Worm (Caenorhabditis elegans) whole organism, L1 larva: ENCODE data around the gene ogt-1.

Experiments
- C16A3.4 ChIP-seq: fragments of 150-350 bp; optimal IDR thresholded peaks from 2 replicates; lab custom pipeline; 2014; ENCODE audit warnings: missing biosample characterization, missing genetic modification characterization
- F16B12.6 ChIP-seq: fragments of 150-350 bp; optimal IDR thresholded peaks from 2 replicates; lab custom pipeline; 2014; ENCODE audit warnings: missing biosample characterization, missing genetic modification characterization
- Y116A8C.19 ChIP-seq: sonication (generic microtip); optimal IDR thresholded peaks from 2 replicates; lab custom pipeline; 2016; ENCODE audit warnings: missing compliant biosample characterization, missing genetic modification characterization, borderline replicate concordance
- alr-1 ChIP-seq: fragments of 200-800 bp; sonication (Bioruptor generic); optimal IDR thresholded peaks from 2 replicates; lab custom pipeline; 2018; ENCODE audit warnings: borderline replicate concordance, mild to moderate bottlenecking, missing genetic modification characterization, missing compliant biosample characterization
- blmp-1 ChIP-seq: fragments of 150-350 bp; optimal IDR thresholded peaks from 2 replicates; lab custom pipeline; 2014; ENCODE audit warnings: missing biosample characterization, missing genetic modification characterization
- dpl-1 ChIP-seq, 3 experiments: fragments of 150-350 bp in 2 of 3; sonication (generic microtip) in 1 of 3; optimal IDR thresholded peaks; 2 replicates each; lab custom pipeline; 2014 to 2017; ENCODE audit warnings: missing biosample characterization in 3 of 3, missing genetic modification characterization in 3 of 3, missing genetic modification reagents in 3 of 3
- dsc-1 ChIP-seq: sonication (generic microtip); optimal IDR thresholded peaks from 2 replicates; lab custom pipeline; 2016; ENCODE audit warnings: mild to moderate bottlenecking, missing genetic modification characterization, missing compliant biosample characterization
- ets-5 ChIP-seq: fragments of 200-800 bp; sonication (Bioruptor generic); IDR thresholded peaks from 2 replicates; pipeline ENCODE4 v1.3.6; 2022; ENCODE audit warnings: missing genetic modification characterization, missing compliant biosample characterization
- fkh-10 ChIP-seq: sonication (generic microtip); optimal IDR thresholded peaks from 2 replicates; lab custom pipeline; 2017; ENCODE audit warnings: missing biosample characterization, missing genetic modification reagents, missing genetic modification characterization
- fkh-8 ChIP-seq: sonication (generic microtip); optimal IDR thresholded peaks from 2 replicates; lab custom pipeline; 2016; ENCODE audit warnings: mild to moderate bottlenecking, missing genetic modification characterization, missing compliant biosample characterization
- grh-1 ChIP-seq: fragments of 200-800 bp; sonication (Bioruptor generic); IDR thresholded peaks from 2 replicates; pipeline ENCODE4 v1.3.6; 2022; ENCODE audit warnings: missing genetic modification reagents, missing genetic modification characterization, missing compliant biosample characterization
- hlh-17 ChIP-seq: fragments of 200-800 bp; sonication (Bioruptor generic); optimal IDR thresholded peaks from 2 replicates; lab custom pipeline; 2018; ENCODE audit warnings: missing genetic modification characterization, mild to moderate bottlenecking, missing compliant biosample characterization, moderate library complexity, borderline replicate concordance
- hlh-4 ChIP-seq: sonication (generic microtip); optimal IDR thresholded peaks from 2 replicates; lab custom pipeline; 2016; ENCODE audit warnings: mild to moderate bottlenecking, missing genetic modification characterization, missing compliant biosample characterization
- hpl-2 ChIP-seq: fragments of 150-350 bp; optimal IDR thresholded peaks from 2 replicates; lab custom pipeline; 2014; ENCODE audit warnings: missing biosample characterization, missing genetic modification reagents, missing genetic modification characterization
- irx-1 ChIP-seq: sonication (generic microtip); optimal IDR thresholded peaks from 2 replicates; lab custom pipeline; 2016; ENCODE audit warnings: missing genetic modification characterization, missing compliant biosample characterization
- jun-1 ChIP-seq: fragments of 150-350 bp; optimal IDR thresholded peaks from 2 replicates; lab custom pipeline; 2014; ENCODE audit warnings: missing biosample characterization, missing genetic modification reagents, missing genetic modification characterization
- lin-14 ChIP-seq: fragments of 200-800 bp; sonication (Bioruptor generic); optimal IDR thresholded peaks from 2 replicates; lab custom pipeline; 2018; ENCODE audit warnings: mild to moderate bottlenecking, missing genetic modification characterization, moderate library complexity, missing compliant biosample characterization
- lin-35 ChIP-seq, 2 experiments: fragments of 150-350 bp; optimal IDR thresholded peaks; 2 replicates each; lab custom pipeline; 2014; ENCODE audit warnings: missing biosample characterization in 2 of 2, missing genetic modification characterization in 2 of 2, missing genetic modification reagents in 2 of 2
- lsy-2 ChIP-seq, 2 experiments: fragments of 150-350 bp; optimal IDR thresholded peaks; 2 replicates each; lab custom pipeline; 2014; ENCODE audit warnings: missing biosample characterization in 2 of 2, missing genetic modification characterization in 2 of 2
- mab-9 ChIP-seq: fragments of 200-800 bp; sonication (Bioruptor generic); IDR thresholded peaks from 2 replicates; pipeline ENCODE4 v1.3.6; 2022; ENCODE audit warnings: missing genetic modification reagents, missing genetic modification characterization, missing compliant biosample characterization
- nhr-12 ChIP-seq: sonication (generic microtip); optimal IDR thresholded peaks from 2 replicates; lab custom pipeline; 2017; ENCODE audit warnings: missing biosample characterization, missing genetic modification characterization
- nhr-19 ChIP-seq: fragments of 200-800 bp; sonication (Bioruptor generic); conservative IDR thresholded peaks from 2 replicates; pipeline ENCODE4 v1.3.6; 2022; ENCODE audit warnings: missing genetic modification characterization, missing compliant biosample characterization
- nhr-20 ChIP-seq: sonication (generic microtip); optimal IDR thresholded peaks from 2 replicates; lab custom pipeline; 2016; ENCODE audit warnings: mild to moderate bottlenecking, missing genetic modification characterization, missing compliant biosample characterization
- nhr-28 ChIP-seq: fragments of 150-350 bp; optimal IDR thresholded peaks from 2 replicates; lab custom pipeline; 2014; ENCODE audit warnings: missing biosample characterization, missing genetic modification characterization
- nhr-71 ChIP-seq: sonication (generic microtip); optimal IDR thresholded peaks from 2 replicates; lab custom pipeline; 2016; ENCODE audit warnings: mild to moderate bottlenecking, missing genetic modification characterization, moderate library complexity, missing compliant biosample characterization
- nhr-84 ChIP-seq: sonication (generic microtip); optimal IDR thresholded peaks from 2 replicates; lab custom pipeline; 2017; ENCODE audit warnings: missing biosample characterization, missing genetic modification characterization
- nhr-90 ChIP-seq: sonication (generic microtip); optimal IDR thresholded peaks from 2 replicates; lab custom pipeline; 2016; ENCODE audit warnings: mild to moderate bottlenecking, missing genetic modification characterization, missing compliant biosample characterization; ENCODE audit not compliant: poor library complexity
- pqm-1 ChIP-seq: sonication (generic microtip); optimal IDR thresholded peaks from 3 replicates; lab custom pipeline; 2017; ENCODE audit warnings: missing biosample characterization, missing genetic modification characterization
- rnt-1 ChIP-seq: sonication (generic microtip); optimal IDR thresholded peaks from 2 replicates; lab custom pipeline; 2016; ENCODE audit warnings: mild to moderate bottlenecking, missing genetic modification characterization, moderate library complexity, missing compliant biosample characterization
- snu-23 ChIP-seq: sonication (generic microtip); optimal IDR thresholded peaks from 2 replicates; lab custom pipeline; 2016; ENCODE audit warnings: missing genetic modification characterization, missing compliant biosample characterization
- sptf-1 ChIP-seq: fragments of 150-350 bp; optimal IDR thresholded peaks from 2 replicates; lab custom pipeline; 2014; ENCODE audit warnings: missing biosample characterization, missing genetic modification characterization
- swsn-7 ChIP-seq: sonication (generic microtip); optimal IDR thresholded peaks from 2 replicates; lab custom pipeline; 2016; ENCODE audit warnings: missing genetic modification characterization, missing compliant biosample characterization
- tbx-2 ChIP-seq: sonication (generic microtip); optimal IDR thresholded peaks from 2 replicates; lab custom pipeline; 2016; ENCODE audit warnings: missing genetic modification characterization, missing compliant biosample characterization
- unc-98 ChIP-seq: fragments of 200-800 bp; sonication (Bioruptor generic); IDR thresholded peaks from 2 replicates; pipeline ENCODE4 v1.3.6; 2022; ENCODE audit warnings: missing genetic modification characterization, missing compliant biosample characterization
- zag-1 ChIP-seq: fragments of 150-350 bp; optimal IDR thresholded peaks from 2 replicates; lab custom pipeline; 2014; ENCODE audit warnings: missing biosample characterization, missing genetic modification characterization

Gene ogt-1

DNA sequence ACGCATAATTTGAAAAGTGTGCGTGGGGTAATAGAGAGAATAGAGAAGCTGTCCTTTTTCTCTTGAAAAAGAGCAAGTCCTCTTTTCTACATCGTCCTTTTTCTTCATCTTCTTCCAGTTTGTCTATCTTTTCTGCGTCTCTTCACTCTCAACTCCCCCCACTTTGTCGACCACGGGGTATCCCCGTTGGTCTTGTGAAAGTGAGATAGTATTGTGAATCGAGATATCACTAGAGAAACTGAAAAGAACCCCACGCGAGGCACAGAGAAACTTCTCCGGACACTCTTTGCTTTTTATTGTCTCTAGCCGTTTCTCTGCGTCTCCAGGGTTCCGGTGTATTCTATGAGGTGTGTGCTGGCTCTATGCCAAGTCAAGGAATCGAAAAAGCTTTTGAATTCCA is 2.0 kb upstream of the ogt-1 start (continued):
- no peak for TF ChIP-seq sptf-1
- peak; percentile 87 for TF ChIP-seq C16A3.4 (tag; lab: Kevin White, UChicago)
- peak; percentile 64 to 74 (median 72) for TF ChIP-seq dpl-1 (GFP tag; optimal IDR thresholded peaks at IDR 0.05; lab: Kevin White, UChicago)
- TF ChIP-seq nhr-71 (tag; lab: Kevin White, UChicago): peak; percentile 99
- TF ChIP-seq Y116A8C.19 (tag; lab: Kevin White, UChicago): no peak

DNA sequence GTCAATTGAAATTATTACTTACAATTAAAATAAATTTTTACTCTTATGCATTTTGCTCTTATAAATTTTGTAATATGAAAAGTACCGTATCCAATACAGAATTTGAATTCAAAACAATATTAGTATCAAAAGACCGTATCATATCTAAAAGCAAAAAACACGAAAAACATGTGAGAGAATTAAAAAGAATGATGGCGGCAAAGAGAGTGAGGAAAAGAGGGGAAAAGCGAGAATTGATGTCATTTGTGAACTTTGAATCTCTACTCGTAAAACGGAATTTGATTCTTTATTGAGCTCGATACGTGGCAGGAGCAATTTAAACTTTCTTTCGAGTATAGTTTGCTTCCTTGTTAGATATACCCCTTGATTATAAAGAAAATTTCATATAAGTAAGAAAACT is 929 bp upstream of the ogt-1 start:
- TF ChIP-seq swsn-7 (tag; lab: Kevin White, UChicago): no peak
- peak; percentile 35 for TF ChIP-seq snu-23 (GFP tag; lab: Kevin White, UChicago)
- no peak for TF ChIP-seq tbx-2 (tag; lab: Kevin White, UChicago)
- TF ChIP-seq hlh-4 (tag; lab: Kevin White, UChicago): no peak
- TF ChIP-seq nhr-28 (tag; lab: Kevin White, UChicago): no peak
- TF ChIP-seq fkh-10 (GFP tag; lab: Kevin White, UChicago): no peak
- TF ChIP-seq lin-14: peak; percentile 49
- TF ChIP-seq rnt-1 (tag; lab: Kevin White, UChicago): no peak
- peak in 1 of 3 experiments; percentile 8 for TF ChIP-seq dpl-1 (GFP tag; optimal IDR thresholded peaks at IDR 0.05; lab: Kevin White, UChicago)
- no peak for TF ChIP-seq unc-98
- peak; percentile 31 for TF ChIP-seq nhr-71 (tag; lab: Kevin White, UChicago)
- TF ChIP-seq ets-5 (GFP tag; lab: Robert Waterston, UW): no peak
- no peak for TF ChIP-seq lin-35 (GFP tag; optimal IDR thresholded peaks at IDR 0.05; lab: Kevin White, UChicago)
- TF ChIP-seq blmp-1: peak; percentile 3

DNA sequence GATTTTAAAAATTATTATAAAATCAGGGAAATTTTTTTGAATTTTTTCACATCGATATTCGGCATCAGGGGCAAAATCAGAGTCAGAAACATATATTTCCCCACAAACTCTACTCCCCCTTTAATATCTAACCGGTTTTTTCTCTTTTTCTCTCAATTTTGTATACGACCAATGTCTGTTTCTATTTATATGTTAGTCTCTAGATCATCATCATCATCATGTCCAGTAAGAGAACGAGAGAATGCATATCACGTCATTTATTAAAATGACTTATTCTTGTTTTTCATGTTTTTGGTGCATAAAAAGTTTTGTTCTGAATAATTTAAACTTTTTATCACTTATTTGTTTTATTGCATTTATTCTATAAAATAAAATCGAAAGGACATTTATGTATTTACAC is 1.0 kb downstream of the ogt-1 start:
- TF ChIP-seq nhr-19 (GFP tag; lab: Robert Waterston, UW) (peak; percentile 26; the same call in 1 of the 2 replicates), grh-1 (GFP tag; lab: Robert Waterston, UW) (peak; percentile 74), nhr-71 (tag; lab: Kevin White, UChicago) (peak; percentile 23), lsy-2 (tag; optimal IDR thresholded peaks at IDR 0.05; lab: Kevin White, UChicago) (peak in 1 of 2 experiments; percentile 17), C16A3.4 (tag; lab: Kevin White, UChicago) (no peak), lin-14 (peak; percentile 51), unc-98 (no peak), jun-1 (tag; lab: Kevin White, UChicago) (no peak), hlh-17 (GFP tag; lab: Kevin White, UChicago) (no peak), F16B12.6 (no peak), nhr-90 (tag; lab: Kevin White, UChicago) (no peak), snu-23 (GFP tag; lab: Kevin White, UChicago) (peak; percentile 13), nhr-20 (peak; percentile 17), lin-35 (GFP tag; optimal IDR thresholded peaks at IDR 0.05; lab: Kevin White, UChicago) (no peak), hlh-4 (tag; lab: Kevin White, UChicago) (no peak), mab-9 (GFP tag; lab: Robert Waterston, UW) (no peak)

DNA sequence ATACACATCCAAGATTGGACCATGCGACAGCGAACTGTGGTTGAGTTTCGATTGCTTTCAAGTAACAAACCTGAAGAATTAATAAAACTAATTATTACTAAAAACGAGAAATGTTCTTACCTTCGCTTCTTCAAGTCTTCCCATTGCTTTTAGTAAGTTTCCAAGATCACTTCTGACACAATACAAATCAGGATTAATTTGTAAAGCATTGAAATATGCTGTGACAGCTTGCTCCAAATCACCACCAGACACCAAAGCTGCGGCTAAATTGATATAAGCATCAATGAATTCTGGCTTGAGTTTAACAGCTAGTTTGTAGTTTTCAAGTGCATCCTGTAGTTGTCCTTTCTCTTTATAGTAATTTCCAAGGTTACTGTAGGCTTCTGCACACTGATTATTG is 3.4 kb downstream of the ogt-1 start:
- TF ChIP-seq zag-1 (tag; lab: Kevin White, UChicago) (no peak), grh-1 (GFP tag; lab: Robert Waterston, UW) (no peak), dsc-1 (tag; lab: Kevin White, UChicago) (no peak), pqm-1 (tag; lab: Kevin White, UChicago) (no peak), Y116A8C.19 (tag; lab: Kevin White, UChicago) (no peak), nhr-19 (GFP tag; lab: Robert Waterston, UW) (no peak), ets-5 (GFP tag; lab: Robert Waterston, UW) (no peak), hpl-2 (no peak), alr-1 (tag; lab: Kevin White, UChicago) (no peak), irx-1 (tag; lab: Kevin White, UChicago) (no peak), nhr-12 (tag; lab: Kevin White, UChicago) (no peak), nhr-84 (tag; lab: Kevin White, UChicago) (no peak), fkh-8 (no peak)
